Worm (Caenorhabditis elegans) whole organism, L3 larva: ENCODE data around the gene F35E8.6.
A peak's percentile ranks its signal among the peaks of the same experiment; 100 is the strongest.

Source experiments
- R02D3.7 ChIP-seq: fragments of 150-350 bp; optimal IDR thresholded peaks from 2 replicates; lab custom pipeline; 2014; ENCODE audit warnings: missing biosample characterization, missing genetic modification characterization
- ZK546.5 ChIP-seq: sonication (generic microtip); optimal IDR thresholded peaks from 2 replicates; lab custom pipeline; 2017; ENCODE audit warnings: missing biosample characterization, missing genetic modification characterization
- aly-2 ChIP-seq: fragments of 150-350 bp; optimal IDR thresholded peaks from 2 replicates; lab custom pipeline; 2014; ENCODE audit warnings: missing biosample characterization, missing genetic modification characterization
- ceh-16 ChIP-seq: sonication (generic microtip); optimal IDR thresholded peaks from 2 replicates; lab custom pipeline; 2017; ENCODE audit warnings: missing biosample characterization, missing genetic modification characterization
- ceh-28 ChIP-seq: fragments of 150-350 bp; optimal IDR thresholded peaks from 2 replicates; lab custom pipeline; 2014; ENCODE audit warnings: missing biosample characterization, missing genetic modification reagents, missing genetic modification characterization
- daf-12 ChIP-seq: fragments of 150-350 bp; optimal IDR thresholded peaks from 2 replicates; lab custom pipeline; 2014; ENCODE audit warnings: missing biosample characterization, missing genetic modification reagents, missing genetic modification characterization
- egl-5 ChIP-seq: fragments of 150-350 bp; optimal IDR thresholded peaks from 2 replicates; lab custom pipeline; 2017; ENCODE audit warnings: missing biosample characterization, missing genetic modification reagents, missing genetic modification characterization, inconsistent platforms
- elt-1 ChIP-seq: fragments of 150-350 bp; optimal IDR thresholded peaks from 2 replicates; lab custom pipeline; 2014; ENCODE audit warnings: missing biosample characterization, missing genetic modification characterization
- elt-2 ChIP-seq: sonication (generic microtip); optimal IDR thresholded peaks from 2 replicates; lab custom pipeline; 2016; ENCODE audit warnings: missing genetic modification reagents, mild to moderate bottlenecking, missing genetic modification characterization, missing compliant biosample characterization
- elt-3 ChIP-seq, 3 experiments: fragments of 150-350 bp in 1 of 3; sonication (generic microtip) in 2 of 3; optimal IDR thresholded peaks; 2 replicates in 2 of 3; 4 replicates in 1 of 3; lab custom pipeline; 2014 to 2017; ENCODE audit warnings: missing biosample characterization in 3 of 3, missing genetic modification characterization in 3 of 3
- eor-1 ChIP-seq, 2 experiments: fragments of 150-350 bp; optimal IDR thresholded peaks; 2 replicates each; lab custom pipeline; 2014 to 2018; ENCODE audit warnings: missing biosample characterization in 2 of 2, missing genetic modification characterization in 2 of 2
- fkh-10 ChIP-seq: sonication (generic microtip); optimal IDR thresholded peaks from 2 replicates; lab custom pipeline; 2017; ENCODE audit warnings: missing biosample characterization, missing genetic modification reagents, missing genetic modification characterization
- fkh-2 ChIP-seq: fragments of 150-350 bp; optimal IDR thresholded peaks from 2 replicates; lab custom pipeline; 2014; ENCODE audit warnings: missing biosample characterization, missing genetic modification reagents, missing genetic modification characterization
- fos-1 ChIP-seq: fragments of 150-350 bp; optimal IDR thresholded peaks from 2 replicates; lab custom pipeline; 2014; ENCODE audit warnings: missing biosample characterization, missing genetic modification characterization
- jun-1 ChIP-seq: fragments of 150-350 bp; optimal IDR thresholded peaks from 2 replicates; lab custom pipeline; 2014; ENCODE audit warnings: missing biosample characterization, missing genetic modification reagents, missing genetic modification characterization
- lin-15B ChIP-seq: fragments of 150-350 bp; optimal IDR thresholded peaks from 2 replicates; lab custom pipeline; 2014; ENCODE audit warnings: missing biosample characterization, missing genetic modification characterization
- lin-39 ChIP-seq: fragments of 150-350 bp; optimal IDR thresholded peaks from 2 replicates; lab custom pipeline; 2018; ENCODE audit warnings: missing biosample characterization, missing genetic modification reagents, missing genetic modification characterization
- lsy-12 ChIP-seq: sonication (generic microtip); optimal IDR thresholded peaks from 2 replicates; lab custom pipeline; 2016; ENCODE audit warnings: mild to moderate bottlenecking, missing genetic modification characterization, missing compliant biosample characterization
- mml-1 ChIP-seq: fragments of 150-350 bp; sonication (generic microtip); optimal IDR thresholded peaks from 3 replicates; lab custom pipeline; 2014; ENCODE audit warnings: missing biosample characterization, missing genetic modification characterization
- nfya-1 ChIP-seq: sonication (generic microtip); optimal IDR thresholded peaks from 2 replicates; lab custom pipeline; 2017; ENCODE audit warnings: missing genetic modification characterization, mild to moderate bottlenecking, missing compliant biosample characterization, antibody characterized with exemption, moderate library complexity; ENCODE audit not compliant: insufficient read depth
- nhr-11 ChIP-seq: fragments of 150-350 bp; optimal IDR thresholded peaks from 2 replicates; lab custom pipeline; 2014; ENCODE audit warnings: missing biosample characterization, missing genetic modification characterization
- nhr-12 ChIP-seq: fragments of 150-350 bp; optimal IDR thresholded peaks from 2 replicates; lab custom pipeline; 2014; ENCODE audit warnings: missing biosample characterization, missing genetic modification characterization
- nhr-237 ChIP-seq: fragments of 150-350 bp; optimal IDR thresholded peaks from 2 replicates; lab custom pipeline; 2014; ENCODE audit warnings: missing biosample characterization, missing genetic modification characterization
- nhr-28 ChIP-seq: fragments of 150-350 bp; optimal IDR thresholded peaks from 2 replicates; lab custom pipeline; 2014; ENCODE audit warnings: missing biosample characterization, missing genetic modification characterization
- nhr-43 ChIP-seq: sonication (generic microtip); optimal IDR thresholded peaks from 2 replicates; lab custom pipeline; 2016; ENCODE audit warnings: mild to moderate bottlenecking, missing genetic modification characterization, missing compliant biosample characterization; ENCODE audit not compliant: poor library complexity, severe bottlenecking
- nhr-67 ChIP-seq: fragments of 150-350 bp; optimal IDR thresholded peaks from 2 replicates; lab custom pipeline; 2014; ENCODE audit warnings: missing biosample characterization, missing genetic modification characterization
- nhr-76 ChIP-seq: fragments of 150-350 bp; sonication (generic microtip); optimal IDR thresholded peaks from 5 replicates; lab custom pipeline; 2014; ENCODE audit warnings: missing biosample characterization, missing genetic modification characterization
- nhr-77 ChIP-seq: fragments of 150-350 bp; optimal IDR thresholded peaks from 2 replicates; lab custom pipeline; 2014; ENCODE audit warnings: missing biosample characterization, missing genetic modification characterization
- pqm-1 ChIP-seq: fragments of 150-350 bp; optimal IDR thresholded peaks from 2 replicates; lab custom pipeline; 2017; ENCODE audit warnings: missing biosample characterization, missing genetic modification characterization, inconsistent platforms
- sea-2 ChIP-seq: fragments of 150-350 bp; sonication (generic microtip); optimal IDR thresholded peaks from 4 replicates; lab custom pipeline; 2014; ENCODE audit warnings: missing biosample characterization, missing genetic modification reagents, missing genetic modification characterization
- skn-1 ChIP-seq: fragments of 150-350 bp; optimal IDR thresholded peaks from 2 replicates; lab custom pipeline; 2014; ENCODE audit warnings: missing biosample characterization, missing genetic modification characterization
- unc-39 ChIP-seq: sonication (generic microtip); optimal IDR thresholded peaks from 4 replicates; lab custom pipeline; 2017; ENCODE audit warnings: missing biosample characterization, missing genetic modification characterization
- unc-62 ChIP-seq: fragments of 150-350 bp; sonication (generic microtip); optimal IDR thresholded peaks from 4 replicates; lab custom pipeline; 2014; ENCODE audit warnings: missing biosample characterization, missing genetic modification reagents, missing genetic modification characterization
- zag-1 ChIP-seq: fragments of 150-350 bp; optimal IDR thresholded peaks from 2 replicates; lab custom pipeline; 2014; ENCODE audit warnings: missing biosample characterization, missing genetic modification characterization
- ztf-11 ChIP-seq: fragments of 150-350 bp; optimal IDR thresholded peaks from 2 replicates; lab custom pipeline; 2014; ENCODE audit warnings: missing biosample characterization, missing genetic modification characterization
- ztf-4 ChIP-seq: fragments of 150-350 bp; optimal IDR thresholded peaks from 2 replicates; lab custom pipeline; 2014; ENCODE audit warnings: missing biosample characterization, missing genetic modification characterization

Gene F35E8.6

ce11 chrV:15913714-15914113, 1.8 kb downstream of the F35E8.6 start, which contains the start of gene F35E8.7:
Gene F35E8.7 (plus strand): TSS chrV:15914014.
- TF ChIP-seq egl-5 (no peak), nhr-77 (tag; lab: Kevin White, UChicago) (no peak), zag-1 (tag; lab: Kevin White, UChicago) (no peak), ceh-28 (no peak), elt-1 (no peak), nhr-28 (no peak), nhr-43 (tag; lab: Kevin White, UChicago) (no peak)

ce11 chrV:15914774-15915173, 2.8 kb downstream of the F35E8.6 start:
- TF ChIP-seq daf-12 (tag; lab: Kevin White, UChicago) (no peak), nhr-43 (tag; lab: Kevin White, UChicago) (no peak), nfya-1 (tag; lab: Kevin White, UChicago) (no peak), nhr-12 (tag; lab: Kevin White, UChicago) (no peak), nhr-11 (tag; lab: Kevin White, UChicago) (no peak), zag-1 (tag; lab: Kevin White, UChicago) (no peak)

- TF ChIP-seq elt-3 (tag; optimal IDR thresholded peaks at IDR 0.05; lab: Kevin White, UChicago): no peak
- no peak for TF ChIP-seq fkh-10 (GFP tag; lab: Kevin White, UChicago)
- no peak for TF ChIP-seq ztf-11
- no peak for TF ChIP-seq nhr-76 (tag; lab: Kevin White, UChicago)
- TF ChIP-seq nhr-77 (tag; lab: Kevin White, UChicago): no peak
- no peak for TF ChIP-seq fkh-2 (tag; lab: Kevin White, UChicago)
- TF ChIP-seq fos-1 (tag; lab: Kevin White, UChicago): no peak
- TF ChIP-seq nfya-1 (tag; lab: Kevin White, UChicago): no peak
- no peak for TF ChIP-seq sea-2 (GFP tag; lab: Kevin White, UChicago)
These were observed 3.4 kb downstream of the F35E8.6 start for ce11 chrV:15915307-15915706.

ce11 chrV:15915919-15916318, 4.0 kb downstream of the F35E8.6 start, which contains the start of gene gst-38:
Gene gst-38 (minus strand): TSS chrV:15916070.
- TF ChIP-seq skn-1: peak; percentile 14
- peak; percentile 88 for TF ChIP-seq elt-2 (tag; lab: Kevin White, UChicago)
- no peak for TF ChIP-seq mml-1
- TF ChIP-seq pqm-1 (tag; lab: Kevin White, UChicago): peak; percentile 41
- TF ChIP-seq, all 47 proteins: peak for 3

ce11 chrV:15917458-15917857, 5.5 kb downstream of the F35E8.6 start, which contains the start of gene F35E8.9:
Gene F35E8.9 (minus strand): TSS chrV:15917558.
- TF ChIP-seq pqm-1 (tag; lab: Kevin White, UChicago) (no peak), ceh-28 (no peak), nhr-43 (tag; lab: Kevin White, UChicago) (no peak), unc-39 (tag; lab: Kevin White, UChicago) (no peak), lin-39 (no peak), unc-62 (no peak), lsy-12 (tag; lab: Kevin White, UChicago) (no peak), ceh-16 (no peak), elt-2 (tag; lab: Kevin White, UChicago) (no peak), nhr-67 (no peak), fkh-10 (GFP tag; lab: Kevin White, UChicago) (no peak), skn-1 (no peak), nhr-237 (tag; lab: Kevin White, UChicago) (no peak)
- TF ChIP-seq, all 47 proteins: peak for 0

- no peak for TF ChIP-seq fos-1 (tag; lab: Kevin White, UChicago)
- no peak for TF ChIP-seq lin-15B
- TF ChIP-seq ZK546.5 (tag; lab: Kevin White, UChicago): no peak
- TF ChIP-seq R02D3.7 (tag; lab: Kevin White, UChicago): no peak
- TF ChIP-seq pqm-1 (tag; lab: Kevin White, UChicago): no peak
- no peak for TF ChIP-seq nfya-1 (tag; lab: Kevin White, UChicago)
- TF ChIP-seq nhr-237 (tag; lab: Kevin White, UChicago): no peak
- TF ChIP-seq ceh-28: no peak
- no peak for TF ChIP-seq eor-1 (tag; optimal IDR thresholded peaks at IDR 0.05; lab: Kevin White, UChicago)
- no peak for TF ChIP-seq jun-1 (tag; lab: Kevin White, UChicago)
- TF ChIP-seq skn-1: no peak
- TF ChIP-seq ztf-4 (tag; lab: Kevin White, UChicago): no peak
- TF ChIP-seq aly-2 (tag; lab: Kevin White, UChicago): no peak
- TF ChIP-seq ztf-11: no peak
- TF ChIP-seq elt-2 (tag; lab: Kevin White, UChicago): no peak
- TF ChIP-seq nhr-12 (tag; lab: Kevin White, UChicago): no peak
- TF ChIP-seq nhr-67: no peak
- TF ChIP-seq elt-1: no peak
- TF ChIP-seq nhr-77 (tag; lab: Kevin White, UChicago): no peak
- no peak for TF ChIP-seq mml-1
These were observed 8.3 kb downstream of the F35E8.6 start, which contains the start of gene F35E8.10 for ce11 chrV:15920273-15920672. Gene F35E8.10 (minus strand): TSS chrV:15920373.
